Worm (Caenorhabditis elegans) whole organism, L4/young adult: ENCODE measurements around the gene msra-1.

Source experiments
- W03F9.2 ChIP-seq: fragments of 150-350 bp; optimal IDR thresholded peaks from 2 replicates; lab custom pipeline; 2014; ENCODE audit warnings: missing biosample characterization, missing genetic modification characterization
- dao-5 ChIP-seq: sonication (generic microtip); optimal IDR thresholded peaks from 2 replicates; lab custom pipeline; 2016; ENCODE audit warnings: missing genotype, missing genetic modification characterization, moderate library complexity, missing compliant biosample characterization
- him-1 ChIP-seq: sonication (generic microtip); optimal IDR thresholded peaks from 2 replicates; lab custom pipeline; 2016; ENCODE audit warnings: missing genotype, missing genetic modification reagents, missing genetic modification characterization, missing compliant biosample characterization

DNA sequence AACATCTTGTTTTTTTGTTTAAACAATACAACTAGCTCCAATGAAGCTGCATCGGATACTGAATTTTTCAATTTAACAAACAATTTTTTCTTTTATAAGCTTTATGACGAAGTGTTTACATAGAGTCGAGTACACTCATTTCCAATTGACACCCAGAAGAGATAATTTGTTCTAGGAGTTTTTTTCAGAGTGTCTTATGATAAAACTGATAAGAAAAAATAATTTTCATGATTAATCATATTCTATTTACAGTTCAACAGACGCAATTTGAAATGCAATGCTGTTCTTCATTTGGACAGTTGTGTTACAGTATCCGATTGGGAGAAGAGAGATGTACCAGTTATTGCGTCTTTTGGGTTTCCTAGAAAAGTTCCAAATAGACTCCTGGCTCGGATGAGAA lies 18.1 kb upstream of the msra-1 start:
- TF ChIP-seq him-1, result no peak
- no peak for TF ChIP-seq W03F9.2 (tag; lab: Kevin White, UChicago)
- TF ChIP-seq dao-5, result no peak
